Worm (Caenorhabditis elegans) whole organism, midembryonic: ENCODE measurements around the gene vps-2.

Experiments used
- T22C8.4 ChIP-seq: fragments of 200-800 bp; sonication (Bioruptor generic); IDR thresholded peaks from 2 replicates; pipeline ENCODE4 v1.3.6; 2022; ENCODE audit warnings: missing genetic modification characterization, missing compliant biosample characterization
- cog-1 ChIP-seq: sonication (generic microtip); optimal IDR thresholded peaks from 2 replicates; lab custom pipeline; 2016; ENCODE audit warnings: missing genetic modification characterization, missing compliant biosample characterization
- flt-1 ChIP-seq: fragments of 200-800 bp; sonication (Bioruptor generic); IDR thresholded peaks from 2 replicates; pipeline ENCODE4 v1.3.6; 2022; ENCODE audit warnings: missing genetic modification characterization, missing compliant biosample characterization
- tab-1 ChIP-seq: fragments of 200-800 bp; sonication (Bioruptor generic); IDR thresholded peaks from 2 replicates; pipeline ENCODE4 v1.3.6; 2022; ENCODE audit warnings: missing genetic modification characterization, missing compliant biosample characterization
- ztf-23 ChIP-seq: fragments of 200-800 bp; sonication (Bioruptor generic); IDR thresholded peaks from 2 replicates; pipeline ENCODE4 v1.3.6; 2022; ENCODE audit warnings: missing genetic modification reagents, missing genetic modification characterization, missing compliant biosample characterization
- ztf-29 ChIP-seq: fragments of 200-800 bp; sonication (Bioruptor generic); IDR thresholded peaks from 2 replicates; pipeline ENCODE4 v1.3.6; 2022; ENCODE audit warnings: missing genetic modification reagents, missing genetic modification characterization, missing compliant biosample characterization

ce11 chrII:12774402-12774801 is 6.4 kb upstream of the vps-2 start, which contains the start of gene Y46G5A.14:
- no peak for TF ChIP-seq cog-1 (tag; lab: Kevin White, UChicago)
- TF ChIP-seq tab-1 (GFP tag; lab: Robert Waterston, UW), result no peak
- TF ChIP-seq T22C8.4 (GFP tag; lab: Robert Waterston, UW), result no peak
- no peak for TF ChIP-seq ztf-29 (GFP tag; lab: Robert Waterston, UW)
- no peak for TF ChIP-seq flt-1 (GFP tag; lab: Robert Waterston, UW)
- TF ChIP-seq ztf-23 (GFP tag; lab: Robert Waterston, UW), result no peak
